Fruit fly (Drosophila melanogaster): ENCODE data around the gene CG4194.
A peak's percentile ranks its signal among the peaks of the same experiment; 100 is the strongest.

Gene CG4194

dm6 chrX:2050070-2050899 is 18.1 kb upstream of the CG4194 start, which contains the start of gene moody (continued):
- TF ChIP-seq Stat92E (GFP tag; optimal IDR thresholded peaks at IDR 0.05) (peak in 1 of 3 experiments; percentile 85), phol (tag; optimal IDR thresholded peaks at IDR 0.05) (peak; percentile 83), stwl (tag; optimal IDR thresholded peaks at IDR 0.05) (peak; percentile 6), CG2129 (GFP tag; IDR thresholded peaks at IDR 0.05; ENCODE audit: partially characterized antibody) (no peak), CG15601 (tag; optimal IDR thresholded peaks at IDR 0.05) (peak; percentile 93), Nf-YC (tag; optimal IDR thresholded peaks at IDR 0.05) (peak; percentile 91), fu2 (GFP tag; optimal IDR thresholded peaks at IDR 0.05) (peak; percentile 96), dmrt99B (tag; optimal IDR thresholded peaks at IDR 0.05) (peak; percentile 95), slp2 (GFP tag; optimal IDR thresholded peaks at IDR 0.05) (peak; percentile 96), NC2β (GFP tag; optimal IDR thresholded peaks at IDR 0.05) (peak; percentile 95), HLHmδ (GFP tag; optimal IDR thresholded peaks at IDR 0.05) (peak; percentile 97), CG34224 (GFP tag; IDR thresholded peaks at IDR 0.05; ENCODE audit: partially characterized antibody) (peak; percentile 52; the same call in 2 of the 3 replicates), CG8924 (tag; optimal IDR thresholded peaks at IDR 0.05) (peak; percentile 96), CG10959 (GFP tag; IDR thresholded peaks at IDR 0.05) (peak; percentile 96), Ptx1 (GFP tag; IDR thresholded peaks at IDR 0.05) (peak; percentile 98), dati (GFP tag; IDR thresholded peaks at IDR 0.05) (peak; percentile 97), hbn (GFP tag; IDR thresholded peaks at IDR 0.05; ENCODE audit: partially characterized antibody) (peak; percentile 48; the same call in 1 of the 2 replicates), Fer1 (GFP tag; optimal IDR thresholded peaks at IDR 0.05) (peak; percentile 98), CG7745 (tag; optimal IDR thresholded peaks at IDR 0.05) (peak; percentile 41), CG1233 (GFP tag; optimal IDR thresholded peaks at IDR 0.05) (peak; percentile 94), mld (GFP tag; IDR thresholded peaks at IDR 0.05; ENCODE audit: partially characterized antibody) (no peak), CG10979 (tag; optimal IDR thresholded peaks at IDR 0.05) (peak; percentile 91), z (GFP tag; IDR thresholded peaks at IDR 0.05) (peak; percentile 86), CG7839 (tag; optimal IDR thresholded peaks at IDR 0.05) (peak; percentile 96), CG13894 (tag; optimal IDR thresholded peaks at IDR 0.05) (peak; percentile 97), Dip2 (GFP tag; IDR thresholded peaks at IDR 0.05) (peak; percentile 57; the same call in 1 of the 2 replicates), usp (GFP tag; optimal IDR thresholded peaks at IDR 0.05) (no peak), CG10274 (GFP tag; optimal IDR thresholded peaks at IDR 0.05) (peak; percentile 92), CG10462 (GFP tag; optimal IDR thresholded peaks at IDR 0.05) (peak; percentile 89), Ravus (GFP tag; IDR thresholded peaks at IDR 0.05) (peak; percentile 91), CG13624 (GFP tag; optimal IDR thresholded peaks at IDR 0.05) (peak; percentile 98), CG17829 (tag; optimal IDR thresholded peaks at IDR 0.05) (peak; percentile 95), Neu2 (GFP tag; optimal IDR thresholded peaks at IDR 0.05; ENCODE audit: borderline replicate concordance) (peak; percentile 70), CG17568 (GFP tag; optimal IDR thresholded peaks at IDR 0.05) (peak; percentile 93), unpg (GFP tag; optimal IDR thresholded peaks at IDR 0.05) (peak; percentile 96), esg (GFP tag; conservative IDR thresholded peaks at IDR 0.05) (peak; percentile 95), btn (GFP tag; optimal IDR thresholded peaks at IDR 0.05) (peak; percentile 89), CG12942 (GFP tag; optimal IDR thresholded peaks at IDR 0.05) (peak; percentile 98), nmo (GFP tag; optimal IDR thresholded peaks at IDR 0.05) (peak; percentile 88), bcd (GFP tag; optimal IDR thresholded peaks at IDR 0.05) (peak; percentile 97), fd3F (GFP tag; optimal IDR thresholded peaks at IDR 0.05) (peak; percentile 94), CkIIα-i1 (GFP tag; IDR thresholded peaks at IDR 0.05) (peak; percentile 91), Meics (GFP tag; optimal IDR thresholded peaks at IDR 0.05) (peak; percentile 98), CG32532 (GFP tag; IDR thresholded peaks at IDR 0.05) (peak; percentile 99), E2f2 (GFP tag; IDR thresholded peaks at IDR 0.05) (peak; percentile 80), CG18764 (GFP tag; optimal IDR thresholded peaks at IDR 0.05) (peak; percentile 92), CG14965 (GFP tag; optimal IDR thresholded peaks at IDR 0.05; ENCODE audit: borderline replicate concordance) (peak; percentile 74)
